Worm (Caenorhabditis elegans) whole organism, mixed stage, embryonic: ENCODE measurements around the gene Y39A1A.22.
"Not testable (repeated sequence)": the region's sequence is repeated elsewhere in the genome, so short reads cannot be mapped to it uniquely, and the experiment has no call there.

Experiments used
- M03D4.4 ChIP-seq: sonication (generic microtip); optimal IDR thresholded peaks from 2 replicates; lab custom pipeline; 2017; ENCODE audit warnings: mild to moderate bottlenecking, missing genetic modification characterization, missing compliant biosample characterization
- bed-3 ChIP-seq: fragments of 200-800 bp; sonication (Bioruptor generic); optimal IDR thresholded peaks from 3 replicates; lab custom pipeline; 2018; ENCODE audit warnings: mild to moderate bottlenecking, missing genetic modification characterization, moderate library complexity, missing compliant biosample characterization
- ceh-39 ChIP-seq: fragments of 150-350 bp; optimal IDR thresholded peaks from 2 replicates; lab custom pipeline; 2014; ENCODE audit warnings: missing biosample characterization, missing genetic modification characterization
- ceh-43 ChIP-seq: fragments of 200-800 bp; sonication (Bioruptor generic); optimal IDR thresholded peaks from 2 replicates; lab custom pipeline; 2018; ENCODE audit warnings: mild to moderate bottlenecking, missing genetic modification characterization, moderate library complexity, missing compliant biosample characterization
- ceh-83 ChIP-seq: fragments of 200-800 bp; sonication (Bioruptor generic); optimal IDR thresholded peaks from 2 replicates; lab custom pipeline; 2018; ENCODE audit warnings: mild to moderate bottlenecking, missing genetic modification characterization, missing compliant biosample characterization
- ces-1 ChIP-seq: fragments of 150-350 bp; optimal IDR thresholded peaks from 2 replicates; lab custom pipeline; 2014; ENCODE audit warnings: missing biosample characterization, missing genetic modification reagents, missing genetic modification characterization
- cnd-1 ChIP-seq: fragments of 200-800 bp; sonication (Bioruptor generic); optimal IDR thresholded peaks from 2 replicates; lab custom pipeline; 2018; ENCODE audit warnings: mild to moderate bottlenecking, missing genetic modification characterization, missing compliant biosample characterization
- drap-1 ChIP-seq: fragments of 200-800 bp; sonication (Bioruptor generic); optimal IDR thresholded peaks from 3 replicates; lab custom pipeline; 2018; ENCODE audit warnings: mild to moderate bottlenecking, missing genetic modification characterization, missing compliant biosample characterization
- flh-1 ChIP-seq: fragments of 200-800 bp; sonication (Bioruptor generic); optimal IDR thresholded peaks from 2 replicates; lab custom pipeline; 2018; ENCODE audit warnings: mild to moderate bottlenecking, missing genetic modification characterization, moderate library complexity, missing compliant biosample characterization
- hlh-1 ChIP-seq: fragments of 150-350 bp; optimal IDR thresholded peaks from 2 replicates; lab custom pipeline; 2014; ENCODE audit warnings: missing biosample characterization, missing genetic modification reagents, missing genetic modification characterization
- lin-13 ChIP-seq: fragments of 150-350 bp; optimal IDR thresholded peaks from 2 replicates; lab custom pipeline; 2014; ENCODE audit warnings: missing biosample characterization, missing genetic modification characterization
- lin-32 ChIP-seq: fragments of 200-800 bp; sonication (Bioruptor generic); optimal IDR thresholded peaks from 2 replicates; lab custom pipeline; 2018; ENCODE audit warnings: mild to moderate bottlenecking, missing genetic modification characterization, missing compliant biosample characterization
- lsy-2 ChIP-seq: fragments of 150-350 bp; optimal IDR thresholded peaks from 2 replicates; lab custom pipeline; 2014; ENCODE audit warnings: missing biosample characterization, missing genetic modification characterization
- mab-5 ChIP-seq: fragments of 150-350 bp; optimal IDR thresholded peaks from 2 replicates; lab custom pipeline; 2014; ENCODE audit warnings: missing biosample characterization, missing genetic modification characterization
- mep-1 ChIP-seq: fragments of 150-350 bp; optimal IDR thresholded peaks from 2 replicates; lab custom pipeline; 2017; ENCODE audit warnings: missing biosample characterization, missing genetic modification reagents, missing genetic modification characterization, inconsistent platforms
- mls-2 ChIP-seq: sonication (generic microtip); optimal IDR thresholded peaks from 2 replicates; lab custom pipeline; 2016; ENCODE audit warnings: mild to moderate bottlenecking, missing genetic modification characterization, moderate library complexity, missing compliant biosample characterization
- nhr-12 ChIP-seq: fragments of 150-350 bp; optimal IDR thresholded peaks from 2 replicates; lab custom pipeline; 2014; ENCODE audit warnings: missing biosample characterization, missing genetic modification characterization
- nhr-2 ChIP-seq: fragments of 150-350 bp; optimal IDR thresholded peaks from 2 replicates; lab custom pipeline; 2014; ENCODE audit warnings: missing biosample characterization, missing genetic modification characterization
- nhr-237 ChIP-seq: fragments of 150-350 bp; optimal IDR thresholded peaks from 2 replicates; lab custom pipeline; 2014; ENCODE audit warnings: missing biosample characterization, missing genetic modification characterization
- nhr-76 ChIP-seq: sonication (generic microtip); optimal IDR thresholded peaks from 2 replicates; lab custom pipeline; 2017; ENCODE audit warnings: missing biosample characterization, missing genetic modification characterization
- pha-4 ChIP-seq: fragments of 150-350 bp; optimal IDR thresholded peaks from 2 replicates; lab custom pipeline; 2018; ENCODE audit warnings: missing biosample characterization, missing genetic modification reagents, missing genetic modification characterization
- sem-2 ChIP-seq: fragments of 200-800 bp; sonication (Bioruptor generic); optimal IDR thresholded peaks from 2 replicates; lab custom pipeline; 2018; ENCODE audit warnings: mild to moderate bottlenecking, missing genetic modification characterization, missing compliant biosample characterization
- sptf-1 ChIP-seq: sonication (generic microtip); optimal IDR thresholded peaks from 2 replicates; lab custom pipeline; 2017; ENCODE audit warnings: mild to moderate bottlenecking, missing genetic modification characterization, moderate library complexity, missing compliant biosample characterization
- tbx-8 ChIP-seq: fragments of 200-800 bp; sonication (Bioruptor generic); optimal IDR thresholded peaks from 2 replicates; lab custom pipeline; 2018; ENCODE audit warnings: mild to moderate bottlenecking, missing genetic modification characterization, moderate library complexity, missing compliant biosample characterization
- unc-120 ChIP-seq: sonication (generic microtip); optimal IDR thresholded peaks from 2 replicates; lab custom pipeline; 2017; ENCODE audit warnings: missing genetic modification characterization, missing compliant biosample characterization; ENCODE audit not compliant: poor library complexity, severe bottlenecking
- unc-39 ChIP-seq: fragments of 150-350 bp; optimal IDR thresholded peaks from 2 replicates; lab custom pipeline; 2014; ENCODE audit warnings: missing biosample characterization, missing genetic modification characterization
- unc-62 ChIP-seq: fragments of 150-350 bp; optimal IDR thresholded peaks from 2 replicates; lab custom pipeline; 2014; ENCODE audit warnings: missing biosample characterization, missing genetic modification reagents, missing genetic modification characterization
- zip-8 ChIP-seq: fragments of 150-350 bp; optimal IDR thresholded peaks from 2 replicates; lab custom pipeline; 2014; ENCODE audit warnings: missing biosample characterization, missing genetic modification characterization
- ztf-11 ChIP-seq: fragments of 150-350 bp; optimal IDR thresholded peaks from 2 replicates; lab custom pipeline; 2014; ENCODE audit warnings: missing biosample characterization, missing genetic modification characterization

The Y39A1A.22 gene

DNA sequence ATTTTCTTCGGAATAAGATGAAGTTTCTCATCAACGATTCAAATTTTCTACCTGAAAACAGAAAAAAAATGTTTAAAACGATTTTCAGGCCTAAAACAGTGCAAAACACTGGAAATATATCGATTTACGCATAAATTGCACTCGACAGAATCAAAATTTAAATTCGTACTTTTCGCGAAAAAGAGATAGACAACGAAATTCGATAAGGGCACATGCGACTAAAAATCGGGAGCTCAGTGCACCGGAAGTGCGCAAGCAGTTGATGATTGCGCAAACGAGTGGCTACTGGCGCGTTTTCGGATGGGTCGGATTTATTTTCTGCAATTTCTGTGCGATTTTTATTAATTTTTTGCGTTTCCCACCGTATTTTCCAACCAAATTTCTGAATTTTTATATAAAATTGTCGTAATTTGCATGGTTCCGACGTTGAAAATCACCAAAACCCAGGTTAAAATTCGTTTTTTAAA lies at the start of gene Y39A1A.22, which contains the start of gene Y39A1A.21:
TSS of gene Y39A1A.22 (minus strand) at position 57 of the 467 bp plus-strand sequence.
TSS of gene Y39A1A.21 (minus strand) at position 51 of the 467 bp plus-strand sequence.
- TF ChIP-seq M03D4.4 (tag; lab: Kevin White, UChicago): peak; percentile 64
- peak; percentile 30 for TF ChIP-seq tbx-8 (GFP tag; lab: Kevin White, UChicago)
- no peak for TF ChIP-seq sem-2 (GFP tag; lab: Kevin White, UChicago)
- TF ChIP-seq ceh-83: no peak
- TF ChIP-seq ces-1 (GFP tag; lab: Kevin White, UChicago): peak; percentile 89
- peak; percentile 1 for TF ChIP-seq ceh-43 (GFP tag; lab: Kevin White, UChicago)
- TF ChIP-seq unc-120 (tag; lab: Kevin White, UChicago): peak; percentile 34
- TF ChIP-seq mep-1 (tag; lab: Kevin White, UChicago): peak; percentile 44
- TF ChIP-seq hlh-1 (tag; lab: Kevin White, UChicago): peak; percentile 31
- peak; percentile 86 for TF ChIP-seq lin-13 (tag; lab: Kevin White, UChicago)
- TF ChIP-seq ceh-39 (tag; lab: Kevin White, UChicago): peak; percentile 36
- TF ChIP-seq mls-2 (tag; lab: Kevin White, UChicago): peak; percentile 64
- TF ChIP-seq nhr-2 (tag; lab: Kevin White, UChicago): no peak
- peak; percentile 55 for TF ChIP-seq nhr-237 (tag; lab: Kevin White, UChicago)
- TF ChIP-seq lsy-2: peak; percentile 80
- no peak for TF ChIP-seq nhr-12 (tag; lab: Kevin White, UChicago)
- peak; percentile 8 for TF ChIP-seq ztf-11 (tag; lab: Kevin White, UChicago)
- TF ChIP-seq unc-39 (tag; lab: Kevin White, UChicago): peak; percentile 6
- TF ChIP-seq sptf-1: peak; percentile 83
- TF ChIP-seq zip-8: no peak
- no peak for TF ChIP-seq nhr-76 (tag; lab: Kevin White, UChicago)
- peak; percentile 12 for TF ChIP-seq lin-32 (GFP tag; lab: Kevin White, UChicago)
- no peak for TF ChIP-seq unc-62 (GFP tag; lab: Kevin White, UChicago)
- peak; percentile 29 for TF ChIP-seq cnd-1 (tag; lab: Kevin White, UChicago)
- no peak for TF ChIP-seq flh-1 (GFP tag; lab: Kevin White, UChicago)
- peak; percentile 9 for TF ChIP-seq drap-1 (GFP tag; lab: Kevin White, UChicago)
- TF ChIP-seq bed-3 (GFP tag; lab: Kevin White, UChicago): peak; percentile 7
- peak; percentile 67 for TF ChIP-seq pha-4

DNA sequence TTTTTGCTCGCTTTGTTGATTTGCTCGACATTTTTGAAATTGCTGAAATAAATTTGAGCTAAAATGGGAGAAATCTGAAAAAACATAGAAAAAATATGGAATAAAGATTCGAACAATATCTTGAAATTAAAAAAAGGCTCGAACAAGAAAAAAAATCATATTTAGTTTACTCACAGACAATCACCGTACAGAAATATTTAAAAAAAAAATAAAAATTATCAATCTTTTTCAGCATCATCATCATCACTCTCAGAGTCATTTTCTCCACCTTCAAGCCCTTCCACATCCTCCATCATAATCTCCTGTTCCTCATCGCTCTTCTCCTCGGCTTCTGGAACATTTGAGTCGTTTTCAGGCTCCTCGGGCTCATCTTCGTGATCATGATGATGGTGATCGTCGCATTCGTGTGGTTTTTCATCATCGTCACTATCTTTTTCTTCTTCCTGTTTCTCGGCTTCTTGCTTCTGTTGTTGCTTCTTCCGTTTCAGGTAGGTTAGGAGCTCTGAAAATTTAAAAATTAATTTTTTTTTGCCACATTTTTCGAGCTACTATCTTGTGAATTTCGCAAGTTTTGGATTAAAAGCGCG lies 48.7 kb upstream of the Y39A1A.22 start, which contains the start of gene hpl-2:
TSS of gene hpl-2 (minus strand) at position 51 of the 587 bp plus-strand sequence.
- no peak for TF ChIP-seq flh-1 (GFP tag; lab: Kevin White, UChicago)
- no peak for TF ChIP-seq mab-5
- no peak for TF ChIP-seq unc-39 (tag; lab: Kevin White, UChicago)
- TF ChIP-seq mep-1 (tag; lab: Kevin White, UChicago): no peak
- no peak for TF ChIP-seq unc-120 (tag; lab: Kevin White, UChicago)
- TF ChIP-seq bed-3 (GFP tag; lab: Kevin White, UChicago): no peak

DNA sequence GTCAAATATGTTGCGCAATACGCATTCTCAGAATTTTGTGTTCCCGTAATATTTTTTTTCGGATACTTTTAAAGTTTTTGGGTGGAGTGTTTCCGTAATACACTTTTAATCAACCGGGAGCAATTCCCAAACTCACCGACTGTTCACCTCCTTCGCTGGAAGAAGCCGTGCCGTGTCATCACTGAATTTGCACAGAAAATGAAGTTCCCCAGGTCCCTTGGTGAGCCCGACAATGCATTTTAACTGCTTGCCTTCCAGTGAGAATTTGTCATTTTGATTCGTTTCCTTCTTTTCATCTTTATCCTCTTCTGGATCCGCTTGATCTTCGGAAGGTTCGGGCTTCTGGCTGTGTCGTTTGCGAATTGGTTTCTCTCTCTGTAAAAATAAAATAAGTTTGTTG lies 47.6 kb upstream of the Y39A1A.22 start:
- no peak for TF ChIP-seq lin-13 (tag; lab: Kevin White, UChicago)
- TF ChIP-seq flh-1 (GFP tag; lab: Kevin White, UChicago): no peak
- TF ChIP-seq ztf-11 (tag; lab: Kevin White, UChicago): no peak
- no peak for TF ChIP-seq hlh-1 (tag; lab: Kevin White, UChicago)
- TF ChIP-seq unc-39 (tag; lab: Kevin White, UChicago): no peak
- TF ChIP-seq ces-1 (GFP tag; lab: Kevin White, UChicago): no peak
- TF ChIP-seq mls-2 (tag; lab: Kevin White, UChicago): no peak
- no peak for TF ChIP-seq nhr-237 (tag; lab: Kevin White, UChicago)
- no peak for TF ChIP-seq unc-62 (GFP tag; lab: Kevin White, UChicago)
- TF ChIP-seq, all 35 proteins: peak for 0

DNA sequence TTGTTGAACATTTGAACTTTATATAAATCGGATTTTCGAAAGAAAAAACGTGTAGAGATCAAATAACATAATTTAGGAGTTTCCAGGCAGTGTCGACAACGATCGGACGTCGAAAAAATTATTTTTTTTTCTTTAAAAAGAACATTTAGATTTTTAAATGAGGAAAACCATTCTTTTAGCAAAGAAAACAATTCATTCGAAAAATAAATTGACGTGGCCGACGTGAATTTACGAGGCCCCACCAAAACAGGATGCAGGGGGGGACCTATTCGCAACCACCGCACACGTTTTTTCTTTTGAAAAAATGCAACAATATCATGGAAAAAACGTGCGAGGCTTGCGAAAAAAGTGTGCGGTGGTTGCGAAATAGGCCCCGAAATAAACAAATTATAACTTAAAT lies 43.2 kb upstream of the Y39A1A.22 start, which contains the start of gene enu-3.6:
TSS of gene enu-3.6 (plus strand) at position 392 of the 400 bp plus-strand sequence.
- TF ChIP-seq M03D4.4 (tag; lab: Kevin White, UChicago); lin-13 (tag; lab: Kevin White, UChicago); ceh-43 (GFP tag; lab: Kevin White, UChicago): not testable (repeated sequence)
